Fruit fly (Drosophila melanogaster) whole organism, wandering third instar larva: ENCODE data around the gene CG32857.
A peak's percentile ranks its signal among the peaks of the same experiment; 100 is the strongest.
"Not testable (repeated sequence)": the region's sequence is repeated elsewhere in the genome, so short reads cannot be mapped to it uniquely, and the experiment has no call there.

Source experiments
- Abd-B ChIP-seq: fragments of >200 bp; optimal IDR thresholded peaks from 2 replicates; lab custom pipeline; 2017; ENCODE audit warnings: missing biosample characterization, missing genetic modification characterization
- CG32264 ChIP-seq: fragments of 200-800 bp; sonication (Bioruptor generic); optimal IDR thresholded peaks from 2 replicates; lab custom pipeline; 2016; ENCODE audit warnings: missing biosample characterization, missing genetic modification characterization
- CG9705 ChIP-seq: fragments of 200-800 bp; sonication (Bioruptor generic); optimal IDR thresholded peaks from 2 replicates; lab custom pipeline; 2018; ENCODE audit warnings: missing biosample characterization, mild to moderate bottlenecking, missing genetic modification characterization
- CrebA ChIP-seq: fragments of 200-800 bp; sonication (Bioruptor generic); optimal IDR thresholded peaks from 2 replicates; lab custom pipeline; 2016; ENCODE audit warnings: missing biosample characterization, mild to moderate bottlenecking, missing genetic modification characterization, borderline replicate concordance
- Dfd ChIP-seq: fragments of >200 bp; optimal IDR thresholded peaks from 2 replicates; lab custom pipeline; 2017; ENCODE audit warnings: missing biosample characterization, missing genetic modification characterization
- Dif ChIP-seq: fragments of 200-275, 200-300 bp; sonication (Bioruptor generic); optimal IDR thresholded peaks from 2 replicates; lab custom pipeline; 2018; ENCODE audit warnings: missing biosample characterization, missing genetic modification characterization; ENCODE audit not compliant: partially characterized antibody
- GATAd ChIP-seq: sonication (Bioruptor generic); optimal IDR thresholded peaks from 2 replicates; lab custom pipeline; 2016; ENCODE audit warnings: missing biosample characterization, missing genetic modification characterization
- HLH106 ChIP-seq: fragments of 200-800 bp; optimal IDR thresholded peaks from 3 replicates; lab custom pipeline; 2019; ENCODE audit warnings: missing biosample characterization, mild to moderate bottlenecking, missing genetic modification characterization, moderate library complexity
- Hnf4 ChIP-seq: fragments of 200-800 bp; sonication (Bioruptor generic); optimal IDR thresholded peaks from 2 replicates; lab custom pipeline; 2016; ENCODE audit warnings: missing biosample characterization, mild to moderate bottlenecking, missing genetic modification characterization
- Hr78 ChIP-seq: fragments of >200 bp; optimal IDR thresholded peaks from 2 replicates; lab custom pipeline; 2017; ENCODE audit warnings: missing biosample characterization, missing genetic modification characterization
- Hr83 ChIP-seq: fragments of 200-300 bp; sonication (Bioruptor generic); optimal IDR thresholded peaks from 2 replicates; lab custom pipeline; 2016; ENCODE audit warnings: missing biosample characterization, mild to moderate bottlenecking, missing genetic modification characterization, moderate library complexity; ENCODE audit not compliant: poor library complexity, severe bottlenecking
- Jra ChIP-seq: sonication (Bioruptor generic); optimal IDR thresholded peaks from 2 replicates; lab custom pipeline; 2016; ENCODE audit warnings: missing biosample characterization, missing genetic modification characterization
- Mio ChIP-seq: sonication (Bioruptor generic); optimal IDR thresholded peaks from 2 replicates; lab custom pipeline; 2016; ENCODE audit warnings: missing biosample characterization, missing genetic modification characterization
- Myc ChIP-seq: fragments of >200 bp; optimal IDR thresholded peaks from 2 replicates; lab custom pipeline; 2017
- N ChIP-seq: fragments of >200 bp; optimal IDR thresholded peaks from 2 replicates; lab custom pipeline; 2018; ENCODE audit warnings: missing biosample characterization, missing external identifiers, missing genetic modification characterization
- OdsH ChIP-seq: fragments of 200-800 bp; sonication (Bioruptor generic); optimal IDR thresholded peaks from 2 replicates; lab custom pipeline; 2016; ENCODE audit warnings: missing biosample characterization, mild to moderate bottlenecking, missing genetic modification characterization
- Rel ChIP-seq, 2 experiments: fragments of 200-800 bp; sonication (Bioruptor generic) in 1 of 2; optimal IDR thresholded peaks; 2 replicates in 1 of 2; 3 replicates in 1 of 2; lab custom pipeline; 2016 to 2019; ENCODE audit warnings: mild to moderate bottlenecking in 2 of 2, missing biosample characterization in 2 of 2, missing genetic modification characterization in 2 of 2, moderate library complexity in 1 of 2
- Sp1 ChIP-seq: fragments of 200-800 bp; sonication (Bioruptor generic); optimal IDR thresholded peaks from 3 replicates; lab custom pipeline; 2019; ENCODE audit warnings: missing biosample characterization, mild to moderate bottlenecking, missing genetic modification characterization, moderate library complexity
- Vsx2 ChIP-seq: fragments of 200-300, 225-300 bp; sonication (Bioruptor generic); optimal IDR thresholded peaks from 2 replicates; lab custom pipeline; 2018; ENCODE audit warnings: missing biosample characterization, missing genetic modification characterization; ENCODE audit not compliant: partially characterized antibody
- br ChIP-seq: fragments of 200-800 bp; sonication (Bioruptor generic); optimal IDR thresholded peaks from 2 replicates; lab custom pipeline; 2016; ENCODE audit warnings: missing biosample characterization, missing genetic modification characterization
- brk ChIP-seq: fragments of 200-800 bp; sonication (Bioruptor generic); optimal IDR thresholded peaks from 2 replicates; lab custom pipeline; 2016; ENCODE audit warnings: missing biosample characterization, mild to moderate bottlenecking, missing genetic modification characterization
- dl ChIP-seq, 2 experiments: fragments of 175-275, 200-275 bp in 1 of 2; fragments of 200-275 bp in 1 of 2; sonication (Bioruptor generic); optimal IDR thresholded peaks; lab custom pipeline; 2018; ENCODE audit warnings: mild to moderate bottlenecking in 2 of 2, missing biosample characterization in 2 of 2, missing genetic modification characterization in 2 of 2, moderate library complexity in 2 of 2; ENCODE audit not compliant: partially characterized antibody in 2 of 2, insufficient read depth in 1 of 2
- dmrt93B ChIP-seq: fragments of 200-800 bp; sonication (Bioruptor generic); optimal IDR thresholded peaks from 2 replicates; lab custom pipeline; 2018; ENCODE audit warnings: missing biosample characterization, mild to moderate bottlenecking, missing genetic modification characterization
- dsf ChIP-seq: sonication (Bioruptor generic); optimal IDR thresholded peaks from 2 replicates; lab custom pipeline; 2016; ENCODE audit warnings: missing biosample characterization, missing genetic modification characterization, borderline replicate concordance
- ey ChIP-seq: fragments of 200-800 bp; sonication (Bioruptor generic); optimal IDR thresholded peaks from 2 replicates; lab custom pipeline; 2016; ENCODE audit warnings: missing biosample characterization, missing genetic modification characterization
- foxo ChIP-seq, 2 experiments: fragments of 200-800 bp; sonication (Bioruptor generic); optimal IDR thresholded peaks; 2 replicates in 1 of 2; 3 replicates in 1 of 2; lab custom pipeline; 2016 to 2017; ENCODE audit warnings: missing biosample characterization in 2 of 2, missing genetic modification characterization in 2 of 2
- fru ChIP-seq: fragments of 200-800 bp; sonication (Bioruptor generic); optimal IDR thresholded peaks from 3 replicates; lab custom pipeline; 2016; ENCODE audit warnings: missing biosample characterization, mild to moderate bottlenecking, missing genetic modification characterization
- h ChIP-seq: fragments of 200-800 bp; sonication (Bioruptor generic); optimal IDR thresholded peaks from 3 replicates; lab custom pipeline; 2016; ENCODE audit warnings: missing biosample characterization, mild to moderate bottlenecking, missing genetic modification characterization
- jim ChIP-seq: fragments of 175-275, 200-325 bp; sonication (Bioruptor generic); optimal IDR thresholded peaks from 2 replicates; lab custom pipeline; 2016; ENCODE audit warnings: missing biosample characterization, mild to moderate bottlenecking, missing genetic modification characterization
- lola ChIP-seq: fragments of >200 bp; optimal IDR thresholded peaks from 2 replicates; lab custom pipeline; 2017; ENCODE audit warnings: missing biosample characterization, missing genetic modification characterization
- pan ChIP-seq: fragments of >200 bp; optimal IDR thresholded peaks from 2 replicates; lab custom pipeline; 2017
- psq ChIP-seq: fragments of 200-800 bp; sonication (Bioruptor generic); optimal IDR thresholded peaks from 3 replicates; lab custom pipeline; 2017; ENCODE audit warnings: missing biosample characterization, mild to moderate bottlenecking, missing genetic modification characterization, moderate library complexity
- rgr ChIP-seq: fragments of 200-800 bp; sonication (Bioruptor generic); optimal IDR thresholded peaks from 3 replicates; lab custom pipeline; 2016; ENCODE audit warnings: missing biosample characterization, mild to moderate bottlenecking, missing genetic modification characterization
- sage ChIP-seq: fragments of 200-800 bp; sonication (Bioruptor generic); optimal IDR thresholded peaks from 2 replicates; lab custom pipeline; 2016; ENCODE audit warnings: missing biosample characterization, mild to moderate bottlenecking, missing genetic modification characterization
- sv ChIP-seq: fragments of 200-800 bp; sonication (Bioruptor generic); optimal IDR thresholded peaks from 3 replicates; lab custom pipeline; 2016; ENCODE audit warnings: missing biosample characterization, missing genetic modification characterization
- tai ChIP-seq: sonication (Bioruptor generic); optimal IDR thresholded peaks from 2 replicates; lab custom pipeline; 2016; ENCODE audit warnings: missing biosample characterization, missing genetic modification characterization
- usp ChIP-seq: fragments of >200 bp; optimal IDR thresholded peaks from 2 replicates; lab custom pipeline; 2017; ENCODE audit warnings: missing biosample characterization, missing genetic modification characterization
- woc ChIP-seq: sonication (Bioruptor generic); optimal IDR thresholded peaks from 2 replicates; lab custom pipeline; 2016; ENCODE audit warnings: missing biosample characterization, mild to moderate bottlenecking, missing genetic modification characterization

The CG32857 gene

dm6 chrX:21617517-21617916 lies at the start of gene CG32857:
CG32857 (minus strand) TSS chrX:21617617.
- TF ChIP-seq usp; Vsx2; fru (GFP tag; lab: Kevin White, UChicago): not testable (repeated sequence)
- TF ChIP-seq, all 38 proteins: peak for 0; not testable (repeated sequence) for 38

- TF ChIP-seq N (peak; percentile 50), Hnf4 (GFP tag; lab: Kevin White, UChicago) (no peak)
Measured at dm6 chrX:21632852-21633251, 15.4 kb upstream of the CG32857 start.

dm6 chrX:21632213-21632612 lies 14.8 kb upstream of the CG32857 start:
- TF ChIP-seq Dfd (GFP tag; lab: Kevin White, UChicago) (no peak), CG32264 (no peak), dmrt93B (GFP tag; lab: Kevin White, UChicago) (no peak), Sp1 (no peak), ey (GFP tag; lab: Kevin White, UChicago) (no peak), usp (no peak), brk (GFP tag; lab: Kevin White, UChicago) (no peak), Myc (lab: Kevin White, UChicago) (no peak), sv (GFP tag; lab: Kevin White, UChicago) (no peak)

- TF ChIP-seq dl (GFP tag; optimal IDR thresholded peaks at IDR 0.05; lab: Kevin White, UChicago; ENCODE audit: insufficient read depth in 1 of 2, partially characterized antibody in 2 of 2) (no peak), N (no peak), psq (GFP tag; lab: Kevin White, UChicago) (peak; percentile 24), HLH106 (tag; lab: Kevin White, UChicago) (peak; percentile 76), fru (GFP tag; lab: Kevin White, UChicago) (peak; percentile 55), jim (GFP tag; lab: Kevin White, UChicago) (no peak), pan (lab: Kevin White, UChicago) (no peak), Hnf4 (GFP tag; lab: Kevin White, UChicago) (peak; percentile 37), tai (GFP tag; lab: Kevin White, UChicago) (no peak), CG32264 (no peak), Sp1 (no peak), Abd-B (GFP tag; lab: Kevin White, UChicago) (no peak), Mio (GFP tag; lab: Kevin White, UChicago) (no peak), Vsx2 (no peak), sv (GFP tag; lab: Kevin White, UChicago) (peak; percentile 49), CG9705 (GFP tag; lab: Kevin White, UChicago) (peak; percentile 61), Jra (GFP tag; lab: Kevin White, UChicago) (no peak), rgr (peak; percentile 50), lola (no peak), Myc (lab: Kevin White, UChicago) (no peak), Hr78 (no peak), GATAd (GFP tag; lab: Kevin White, UChicago) (no peak), h (GFP tag; lab: Kevin White, UChicago) (peak; percentile 61), foxo (GFP tag; optimal IDR thresholded peaks at IDR 0.05; lab: Kevin White, UChicago) (peak in 1 of 2 experiments; percentile 66), br (peak; percentile 49), Rel (GFP tag; optimal IDR thresholded peaks at IDR 0.05; lab: Kevin White, UChicago) (no peak), Rel (tag; optimal IDR thresholded peaks at IDR 0.05; lab: Kevin White, UChicago) (no peak), sage (GFP tag; lab: Kevin White, UChicago) (no peak), ey (GFP tag; lab: Kevin White, UChicago) (peak; percentile 41), brk (GFP tag; lab: Kevin White, UChicago) (no peak), Dfd (GFP tag; lab: Kevin White, UChicago) (no peak), dmrt93B (GFP tag; lab: Kevin White, UChicago) (peak; percentile 22), OdsH (peak; percentile 44), CrebA (GFP tag; lab: Kevin White, UChicago) (no peak), Dif (GFP tag; lab: Kevin White, UChicago) (no peak), woc (GFP tag; lab: Kevin White, UChicago) (peak; percentile 59), Hr83 (GFP tag; lab: Kevin White, UChicago) (no peak), usp (no peak), dsf (no peak)
Measured at dm6 chrX:21631452-21631851, 14.0 kb upstream of the CG32857 start.
